Worm (Caenorhabditis elegans): ENCODE measurements around the gene his-60.

The his-60 gene

ce11 chrIV:7486201-7486947 lies 1.4 kb downstream of the his-60 start, which contains the start of the genes his-61 and his-62:
TSS of gene his-61 (minus strand) at chrIV:7486217.
TSS of gene his-62 (plus strand) at chrIV:7486545.
- TF ChIP-seq lsy-12 (tag; optimal IDR thresholded peaks at IDR 0.05) (peak; percentile 63), nfya-1 (tag; optimal IDR thresholded peaks at IDR 0.05; ENCODE audit: insufficient read depth) (peak; percentile 49), nhr-25 (tag; optimal IDR thresholded peaks at IDR 0.05) (peak; percentile 85), nhr-43 (tag; optimal IDR thresholded peaks at IDR 0.05; ENCODE audit: poor library complexity, severe bottlenecking) (peak; percentile 18), pha-4 (tag; optimal IDR thresholded peaks at IDR 0.05) (peak; percentile 73), jun-1 (tag; optimal IDR thresholded peaks at IDR 0.05) (peak; percentile 43), nhr-11 (tag; optimal IDR thresholded peaks at IDR 0.05) (no peak), lin-15B (tag; optimal IDR thresholded peaks at IDR 0.05) (peak; percentile 13), elt-1 (tag; optimal IDR thresholded peaks at IDR 0.05) (peak; percentile 42), snpc-4 (tag; optimal IDR thresholded peaks at IDR 0.05) (peak; percentile 82), ztf-11 (tag; optimal IDR thresholded peaks at IDR 0.05) (no peak), pqm-1 (tag; optimal IDR thresholded peaks at IDR 0.05) (peak; percentile 52), mml-1 (tag; optimal IDR thresholded peaks at IDR 0.05) (no peak), unc-39 (tag; optimal IDR thresholded peaks at IDR 0.05) (no peak), elt-2 (tag; optimal IDR thresholded peaks at IDR 0.05) (peak; percentile 83), tbx-2 (tag; optimal IDR thresholded peaks at IDR 0.05) (no peak)

- TF ChIP-seq pha-4 (tag; optimal IDR thresholded peaks at IDR 0.05) (no peak), lsy-12 (tag; optimal IDR thresholded peaks at IDR 0.05) (no peak), nhr-12 (tag; optimal IDR thresholded peaks at IDR 0.05) (no peak), ztf-4 (tag; optimal IDR thresholded peaks at IDR 0.05) (no peak), unc-62 (GFP tag; optimal IDR thresholded peaks at IDR 0.05) (no peak), fkh-10 (GFP tag; optimal IDR thresholded peaks at IDR 0.05) (no peak), nhr-77 (tag; optimal IDR thresholded peaks at IDR 0.05) (no peak), nhr-76 (tag; optimal IDR thresholded peaks at IDR 0.05) (no peak), nhr-28 (tag; optimal IDR thresholded peaks at IDR 0.05) (no peak), R02D3.7 (tag; optimal IDR thresholded peaks at IDR 0.05) (no peak), snpc-4 (tag; optimal IDR thresholded peaks at IDR 0.05) (no peak), pqm-1 (tag; optimal IDR thresholded peaks at IDR 0.05) (no peak), mdl-1 (tag; optimal IDR thresholded peaks at IDR 0.05) (no peak), nhr-23 (tag; optimal IDR thresholded peaks at IDR 0.05) (no peak), lin-39 (tag; optimal IDR thresholded peaks at IDR 0.05) (no peak), sea-2 (GFP tag; optimal IDR thresholded peaks at IDR 0.05) (no peak), egl-27 (tag; optimal IDR thresholded peaks at IDR 0.05) (no peak), nhr-25 (tag; optimal IDR thresholded peaks at IDR 0.05) (no peak), tbx-2 (tag; optimal IDR thresholded peaks at IDR 0.05) (no peak)
Measured at ce11 chrIV:7478134-7478533, 9.7 kb downstream of the his-60 start, which contains the start of gene rod-1. TSS of gene rod-1 (plus strand) at chrIV:7478452.

- TF ChIP-seq nhr-12 (tag; optimal IDR thresholded peaks at IDR 0.05) (no peak), egl-5 (tag; optimal IDR thresholded peaks at IDR 0.05) (no peak), nhr-11 (tag; optimal IDR thresholded peaks at IDR 0.05) (no peak), snpc-4 (tag; optimal IDR thresholded peaks at IDR 0.05) (no peak), ztf-4 (tag; optimal IDR thresholded peaks at IDR 0.05) (no peak), elt-3 (tag; optimal IDR thresholded peaks at IDR 0.05) (no peak), sea-2 (GFP tag; optimal IDR thresholded peaks at IDR 0.05) (no peak), egl-27 (tag; optimal IDR thresholded peaks at IDR 0.05) (no peak), lin-39 (tag; optimal IDR thresholded peaks at IDR 0.05) (no peak), fos-1 (tag; optimal IDR thresholded peaks at IDR 0.05) (no peak), fkh-2 (tag; optimal IDR thresholded peaks at IDR 0.05) (no peak), pha-4 (tag; optimal IDR thresholded peaks at IDR 0.05) (no peak), skn-1 (tag; optimal IDR thresholded peaks at IDR 0.05) (no peak), ceh-16 (tag; optimal IDR thresholded peaks at IDR 0.05) (no peak), eor-1 (tag; optimal IDR thresholded peaks at IDR 0.05) (no peak), nhr-23 (tag; optimal IDR thresholded peaks at IDR 0.05) (no peak), nhr-25 (tag; optimal IDR thresholded peaks at IDR 0.05) (no peak), nhr-28 (tag; optimal IDR thresholded peaks at IDR 0.05) (no peak), jun-1 (tag; optimal IDR thresholded peaks at IDR 0.05) (no peak), fkh-10 (GFP tag; optimal IDR thresholded peaks at IDR 0.05) (no peak)
Measured at ce11 chrIV:7477697-7478096, 10.1 kb downstream of the his-60 start.

All from whole organism, L3 larva.